Fruit fly (Drosophila melanogaster): ENCODE results near the gene Ste12DOR.

Gene Ste12DOR

DNA sequence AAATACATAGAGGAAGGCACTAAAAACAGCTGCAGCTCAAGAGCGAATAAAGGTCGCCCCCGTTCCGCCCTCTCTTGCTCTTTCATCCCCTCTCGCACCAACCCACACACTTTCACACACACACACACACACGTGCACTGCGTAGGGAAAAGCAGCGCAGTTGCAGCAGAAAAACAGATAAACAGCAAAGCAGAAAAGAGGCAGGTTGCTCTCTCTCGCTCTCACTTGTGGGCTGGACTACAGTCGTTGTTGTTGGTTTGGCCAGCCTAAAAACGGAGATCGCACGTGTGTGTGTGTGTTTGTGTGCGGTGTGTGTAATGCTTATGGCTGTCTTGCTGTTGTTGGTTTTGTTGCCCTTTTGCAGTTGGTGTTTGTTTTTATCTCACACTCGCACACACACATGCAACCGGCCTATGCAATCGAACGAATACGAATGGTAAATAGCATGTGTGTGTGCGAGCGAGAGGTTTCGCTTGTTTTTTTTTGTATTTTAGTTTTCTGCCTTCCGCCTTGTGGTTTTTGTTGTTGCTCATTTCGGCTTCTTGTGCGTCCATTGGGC is 5.1 kb upstream of the Ste12DOR start (continued):
- TF ChIP-seq Hr39 (GFP tag; optimal IDR thresholded peaks at IDR 0.05) (no peak), achi (GFP tag; optimal IDR thresholded peaks at IDR 0.05) (peak; percentile 39), CG10669 (GFP tag; optimal IDR thresholded peaks at IDR 0.05) (peak; percentile 73), Sox14 (GFP tag; optimal IDR thresholded peaks at IDR 0.05) (peak; percentile 52), dac (GFP tag; optimal IDR thresholded peaks at IDR 0.05) (peak; percentile 0), Eip78C (GFP tag) (peak; percentile 84), CG9139 (GFP tag; optimal IDR thresholded peaks at IDR 0.05) (peak; percentile 70), CG11902 (GFP tag; optimal IDR thresholded peaks at IDR 0.05) (no peak), Eip75B (GFP tag; optimal IDR thresholded peaks at IDR 0.05) (peak; percentile 23), CG6808 (GFP tag; optimal IDR thresholded peaks at IDR 0.05) (peak; percentile 88), dsx (GFP tag; optimal IDR thresholded peaks at IDR 0.05; ENCODE audit: poor library complexity, severe bottlenecking) (peak; percentile 19), Sox15 (GFP tag; optimal IDR thresholded peaks at IDR 0.05) (no peak), cyc (GFP tag; optimal IDR thresholded peaks at IDR 0.05) (no peak), Met (GFP tag; optimal IDR thresholded peaks at IDR 0.05) (peak; percentile 17), lz (GFP tag; optimal IDR thresholded peaks at IDR 0.05) (no peak), pdm3 (GFP tag; optimal IDR thresholded peaks at IDR 0.05) (peak; percentile 37), acj6 (GFP tag; optimal IDR thresholded peaks at IDR 0.05) (no peak), CG6163 (GFP tag; IDR thresholded peaks at IDR 0.05) (peak; percentile 84)

DNA sequence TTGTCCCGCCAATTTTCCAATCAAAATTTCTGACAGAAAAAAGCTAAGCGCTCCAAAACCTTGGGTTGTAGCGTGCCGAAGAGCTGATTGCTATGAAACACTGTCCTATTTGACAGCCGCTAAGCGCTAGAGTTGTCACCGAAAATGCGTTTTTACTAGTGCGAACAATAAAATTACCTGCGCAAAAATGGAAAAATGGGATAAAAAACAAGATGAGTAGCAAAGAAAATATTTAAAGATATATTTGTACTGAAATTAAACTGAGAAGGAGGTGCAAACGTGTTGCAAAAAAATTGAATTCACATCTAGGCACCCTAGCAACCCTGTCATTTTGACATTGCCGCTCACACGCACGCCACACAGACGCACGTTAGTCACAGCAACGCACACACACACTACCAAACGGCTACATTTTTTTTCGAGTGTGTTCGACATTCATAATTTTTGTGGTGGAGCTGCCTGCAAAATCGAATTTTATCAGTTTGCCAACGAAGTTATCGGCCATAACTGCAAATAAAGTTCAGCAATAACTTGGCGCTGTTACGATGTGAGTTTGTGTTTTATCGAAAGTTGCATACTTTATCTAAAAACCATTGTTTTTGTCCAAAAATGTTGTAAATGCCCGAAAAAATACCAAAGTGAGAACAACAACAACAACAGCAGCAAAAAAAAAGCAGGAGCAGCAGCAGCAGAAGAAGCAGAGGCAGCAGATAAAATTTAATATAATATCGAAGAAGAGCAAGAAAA is 3.9 kb upstream of the Ste12DOR start, which contains the start of gene ben:
Gene ben, plus strand, starts transcription at position 369 of the 747 bp plus-strand sequence.
- TF ChIP-seq CG1621 (tag; optimal IDR thresholded peaks at IDR 0.05) (peak; percentile 65), fkh (GFP tag; optimal IDR thresholded peaks at IDR 0.05) (peak; percentile 41), CG7368 (GFP tag; optimal IDR thresholded peaks at IDR 0.05) (peak; percentile 62), pdm3 (GFP tag; optimal IDR thresholded peaks at IDR 0.05) (peak; percentile 87), CG11762 (GFP tag; optimal IDR thresholded peaks at IDR 0.05; ENCODE audit: insufficient read depth) (peak; percentile 66), Sox15 (GFP tag; optimal IDR thresholded peaks at IDR 0.05) (peak; percentile 82), CG3032 (tag; optimal IDR thresholded peaks at IDR 0.05) (peak; percentile 86), eg (GFP tag; IDR thresholded peaks at IDR 0.05) (peak; percentile 80), Sox102F (GFP tag; optimal IDR thresholded peaks at IDR 0.05) (peak; percentile 68), fd59A (GFP tag; optimal IDR thresholded peaks at IDR 0.05) (peak; percentile 71), CG11902 (GFP tag; optimal IDR thresholded peaks at IDR 0.05) (peak; percentile 80), esn (GFP tag; optimal IDR thresholded peaks at IDR 0.05) (peak; percentile 84), salr (GFP tag; optimal IDR thresholded peaks at IDR 0.05) (peak; percentile 61 to 64), svp (GFP tag) (peak; percentile 95), Sox14 (GFP tag; optimal IDR thresholded peaks at IDR 0.05) (peak; percentile 89), OdsH (GFP tag; optimal IDR thresholded peaks at IDR 0.05) (peak; percentile 80), Eip93F (GFP tag; optimal IDR thresholded peaks at IDR 0.05) (no peak), topi (GFP tag; optimal IDR thresholded peaks at IDR 0.05) (peak; percentile 82), CG6792 (GFP tag; optimal IDR thresholded peaks at IDR 0.05) (peak; percentile 78), CG8119 (GFP tag; IDR thresholded peaks at IDR 0.05) (peak; percentile 71), achi (GFP tag; optimal IDR thresholded peaks at IDR 0.05) (peak; percentile 100), CG6163 (GFP tag; IDR thresholded peaks at IDR 0.05) (peak; percentile 87), Hr38 (GFP tag; optimal IDR thresholded peaks at IDR 0.05) (no peak), cyc (GFP tag; optimal IDR thresholded peaks at IDR 0.05) (peak; percentile 83), CG6276 (GFP tag; optimal IDR thresholded peaks at IDR 0.05) (peak; percentile 42), lz (GFP tag; optimal IDR thresholded peaks at IDR 0.05) (peak; percentile 88), CG8632 (GFP tag; optimal IDR thresholded peaks at IDR 0.05) (peak; percentile 65), Met (GFP tag; optimal IDR thresholded peaks at IDR 0.05) (peak; percentile 84), Eip75B (GFP tag; optimal IDR thresholded peaks at IDR 0.05) (peak; percentile 74), CG34406 (GFP tag; optimal IDR thresholded peaks at IDR 0.05) (peak; percentile 79), Eip78C (GFP tag) (peak; percentile 88), Ets21C (GFP tag; optimal IDR thresholded peaks at IDR 0.05) (peak; percentile 83), Lpt (GFP tag; optimal IDR thresholded peaks at IDR 0.05) (peak; percentile 43), CG6854 (GFP tag; optimal IDR thresholded peaks at IDR 0.05) (no peak), CG6808 (GFP tag; optimal IDR thresholded peaks at IDR 0.05) (peak; percentile 72), dac (GFP tag; optimal IDR thresholded peaks at IDR 0.05) (peak; percentile 56), acj6 (GFP tag; optimal IDR thresholded peaks at IDR 0.05) (peak; percentile 83), CG15336 (GFP tag; IDR thresholded peaks at IDR 0.05) (peak; percentile 51; the same call in 1 of the 2 replicates), CG31627 (GFP tag; optimal IDR thresholded peaks at IDR 0.05) (peak; percentile 88), CG11294 (GFP tag; IDR thresholded peaks at IDR 0.05) (peak; percentile 69), Hr4 (GFP tag; optimal IDR thresholded peaks at IDR 0.05) (peak; percentile 83), Ets96B (tag; optimal IDR thresholded peaks at IDR 0.05) (peak; percentile 65)
